Worm (Caenorhabditis elegans) whole organism, late embryonic: ENCODE measurements around the gene C04E12.5.

Source experiments
- C08G9.2 ChIP-seq: sonication (generic microtip); optimal IDR thresholded peaks from 2 replicates; lab custom pipeline; 2016; ENCODE audit warnings: mild to moderate bottlenecking, missing genetic modification characterization, moderate library complexity, missing compliant biosample characterization
- C38D4.7 ChIP-seq: fragments of 200-800 bp; sonication (Bioruptor generic); optimal IDR thresholded peaks from 2 replicates; lab custom pipeline; 2018; ENCODE audit warnings: mild to moderate bottlenecking, missing genetic modification characterization, moderate library complexity, missing compliant biosample characterization
- K09A11.1 ChIP-seq: sonication (generic microtip); optimal IDR thresholded peaks from 2 replicates; lab custom pipeline; 2017; ENCODE audit warnings: antibody characterized with exemption, mild to moderate bottlenecking, missing genetic modification characterization, missing compliant biosample characterization; ENCODE audit not compliant: insufficient read depth
- T23F11.4 ChIP-seq: fragments of 200-800 bp; sonication (Bioruptor generic); optimal IDR thresholded peaks from 2 replicates; lab custom pipeline; 2018; ENCODE audit warnings: mild to moderate bottlenecking, missing genetic modification characterization, missing compliant biosample characterization
- Y22D7AL.16 ChIP-seq: sonication (generic microtip); optimal IDR thresholded peaks from 2 replicates; lab custom pipeline; 2016; ENCODE audit warnings: missing genetic modification characterization, missing compliant biosample characterization
- ama-1 ChIP-seq: fragments of 150-350 bp; optimal IDR thresholded peaks from 2 replicates; lab custom pipeline; 2014
- ceh-2 ChIP-seq: sonication (generic microtip); optimal IDR thresholded peaks from 2 replicates; lab custom pipeline; 2016; ENCODE audit warnings: missing genotype, missing genetic modification characterization, missing compliant biosample characterization
- ceh-22 ChIP-seq: sonication (generic microtip); optimal IDR thresholded peaks from 2 replicates; lab custom pipeline; 2017; ENCODE audit warnings: missing biosample characterization, missing genetic modification characterization
- ceh-24 ChIP-seq: sonication (generic microtip); optimal IDR thresholded peaks from 2 replicates; lab custom pipeline; 2016; ENCODE audit warnings: mild to moderate bottlenecking, missing genetic modification characterization, missing compliant biosample characterization
- ceh-30 ChIP-seq: fragments of 150-350 bp; optimal IDR thresholded peaks from 2 replicates; lab custom pipeline; 2014; ENCODE audit warnings: missing biosample characterization, missing genetic modification characterization
- ceh-31 ChIP-seq: sonication (generic microtip); optimal IDR thresholded peaks from 2 replicates; lab custom pipeline; 2016; ENCODE audit warnings: missing genetic modification characterization, missing compliant biosample characterization
- ceh-45 ChIP-seq: fragments of 200-800 bp; sonication (Bioruptor generic); IDR thresholded peaks from 2 replicates; pipeline ENCODE4 v1.3.6; 2022; ENCODE audit warnings: missing genetic modification reagents, missing genetic modification characterization, missing compliant biosample characterization
- ceh-48 ChIP-seq: sonication (generic microtip); optimal IDR thresholded peaks from 2 replicates; lab custom pipeline; 2016; ENCODE audit warnings: missing genetic modification characterization, inconsistent platforms, missing compliant biosample characterization
- ceh-9 ChIP-seq: sonication (generic microtip); optimal IDR thresholded peaks from 2 replicates; lab custom pipeline; 2016; ENCODE audit warnings: mild to moderate bottlenecking, missing genetic modification characterization, inconsistent platforms, missing compliant biosample characterization
- elt-4 ChIP-seq: sonication (generic microtip); optimal IDR thresholded peaks from 2 replicates; lab custom pipeline; 2016; ENCODE audit warnings: missing genetic modification characterization, missing compliant biosample characterization
- eyg-1 ChIP-seq: sonication (generic microtip); optimal IDR thresholded peaks from 2 replicates; lab custom pipeline; 2016; ENCODE audit warnings: missing genotype, missing genetic modification characterization, missing compliant biosample characterization
- fkh-10 ChIP-seq: fragments of 150-350 bp; optimal IDR thresholded peaks from 2 replicates; lab custom pipeline; 2014; ENCODE audit warnings: missing biosample characterization, missing genetic modification reagents, missing genetic modification characterization
- hlh-13 ChIP-seq: fragments of 200-800 bp; sonication (Bioruptor generic); optimal IDR thresholded peaks from 2 replicates; lab custom pipeline; 2018; ENCODE audit warnings: mild to moderate bottlenecking, missing genetic modification characterization, missing compliant biosample characterization
- hlh-15 ChIP-seq: sonication (generic microtip); optimal IDR thresholded peaks from 2 replicates; lab custom pipeline; 2016; ENCODE audit warnings: missing genetic modification characterization, missing compliant biosample characterization
- hlh-30 ChIP-seq: sonication (generic microtip); optimal IDR thresholded peaks from 2 replicates; lab custom pipeline; 2017; ENCODE audit warnings: antibody characterized with exemption, missing genetic modification characterization, missing compliant biosample characterization; ENCODE audit not compliant: insufficient read depth
- hlh-6 ChIP-seq: sonication (generic microtip); optimal IDR thresholded peaks from 2 replicates; lab custom pipeline; 2016; ENCODE audit warnings: missing genotype, missing genetic modification characterization, missing compliant biosample characterization
- hlh-8 ChIP-seq: sonication (generic microtip); optimal IDR thresholded peaks from 2 replicates; lab custom pipeline; 2016; ENCODE audit warnings: missing genotype, missing genetic modification characterization, missing compliant biosample characterization
- lim-6 ChIP-seq: sonication (generic microtip); optimal IDR thresholded peaks from 2 replicates; lab custom pipeline; 2016; ENCODE audit warnings: missing genetic modification characterization, missing compliant biosample characterization
- lin-11 ChIP-seq: fragments of 200-800 bp; sonication (Bioruptor generic); optimal IDR thresholded peaks from 2 replicates; lab custom pipeline; 2018; ENCODE audit warnings: mild to moderate bottlenecking, missing genetic modification characterization, missing compliant biosample characterization
- madf-2 ChIP-seq: sonication (generic microtip); optimal IDR thresholded peaks from 2 replicates; lab custom pipeline; 2017; ENCODE audit warnings: missing genetic modification characterization, missing compliant biosample characterization
- mec-3 ChIP-seq: sonication (generic microtip); optimal IDR thresholded peaks from 2 replicates; lab custom pipeline; 2016; ENCODE audit warnings: borderline replicate concordance, missing genetic modification characterization, missing compliant biosample characterization
- nfya-1 ChIP-seq: sonication (generic microtip); optimal IDR thresholded peaks from 2 replicates; lab custom pipeline; 2017; ENCODE audit warnings: missing genetic modification characterization, mild to moderate bottlenecking, missing compliant biosample characterization, antibody characterized with exemption, moderate library complexity
- nhr-11 ChIP-seq: fragments of 150-350 bp; optimal IDR thresholded peaks from 2 replicates; lab custom pipeline; 2014; ENCODE audit warnings: missing biosample characterization, missing genetic modification characterization
- odd-2 ChIP-seq: sonication (generic microtip); optimal IDR thresholded peaks from 2 replicates; lab custom pipeline; 2017; ENCODE audit warnings: antibody characterized with exemption, mild to moderate bottlenecking, missing genetic modification characterization, missing compliant biosample characterization
- pag-3 ChIP-seq: sonication (generic microtip); optimal IDR thresholded peaks from 2 replicates; lab custom pipeline; 2016; ENCODE audit warnings: missing compliant biosample characterization, missing genetic modification characterization, borderline replicate concordance
- pat-9 ChIP-seq: fragments of 200-800 bp; sonication (Bioruptor generic); optimal IDR thresholded peaks from 2 replicates; lab custom pipeline; 2018; ENCODE audit warnings: mild to moderate bottlenecking, missing genetic modification characterization, moderate library complexity, missing compliant biosample characterization
- pqm-1 ChIP-seq: sonication (generic microtip); optimal IDR thresholded peaks from 2 replicates; lab custom pipeline; 2016; ENCODE audit warnings: missing genetic modification characterization, missing compliant biosample characterization
- pros-1 ChIP-seq: fragments of 150-350 bp; optimal IDR thresholded peaks from 2 replicates; lab custom pipeline; 2014; ENCODE audit warnings: missing biosample characterization, missing genetic modification reagents, missing genetic modification characterization
- ref-2 ChIP-seq: sonication (generic microtip); optimal IDR thresholded peaks from 2 replicates; lab custom pipeline; 2016; ENCODE audit warnings: missing genetic modification characterization, missing compliant biosample characterization
- rnt-1 ChIP-seq: sonication (generic microtip); optimal IDR thresholded peaks from 2 replicates; lab custom pipeline; 2016; ENCODE audit warnings: missing genetic modification characterization, missing compliant biosample characterization
- sox-2 ChIP-seq: fragments of 200-800 bp; sonication (Bioruptor generic); IDR thresholded peaks from 2 replicates; pipeline ENCODE4 v1.3.6; 2022; ENCODE audit warnings: missing genetic modification reagents, missing genetic modification characterization, missing compliant biosample characterization
- sox-4 ChIP-seq: sonication (generic microtip); optimal IDR thresholded peaks from 2 replicates; lab custom pipeline; 2017; ENCODE audit warnings: mild to moderate bottlenecking, missing genetic modification characterization, inconsistent platforms, missing compliant biosample characterization
- tbx-2 ChIP-seq: sonication (generic microtip); optimal IDR thresholded peaks from 2 replicates; lab custom pipeline; 2016; ENCODE audit warnings: missing genetic modification characterization, missing compliant biosample characterization
- unc-3 ChIP-seq, 2 experiments: fragments of 200-800 bp in 1 of 2; sonication (Bioruptor generic) in 1 of 2; sonication (generic microtip) in 1 of 2; conservative IDR thresholded peaks in 1 of 2; optimal IDR thresholded peaks in 1 of 2; 2 replicates each; pipeline versions ENCODE4 v1.3.6 to Lab custom; 2016 to 2022; ENCODE audit warnings: missing compliant biosample characterization in 2 of 2, missing genetic modification characterization in 2 of 2, missing genetic modification reagents in 1 of 2
- unc-86 ChIP-seq: sonication (generic microtip); optimal IDR thresholded peaks from 2 replicates; lab custom pipeline; 2016; ENCODE audit warnings: missing genetic modification characterization, missing compliant biosample characterization

C04E12.5 gene

ce11 chrV:3388299-3388698, 29.9 kb downstream of the C04E12.5 start:
- TF ChIP-seq hlh-8 (tag; lab: Kevin White, UChicago), result no peak
- TF ChIP-seq hlh-13, result no peak
- TF ChIP-seq ceh-30 (tag; lab: Kevin White, UChicago), result no peak
- TF ChIP-seq hlh-15 (tag; lab: Kevin White, UChicago), result no peak
- no peak for TF ChIP-seq tbx-2 (tag; lab: Kevin White, UChicago)
- no peak for TF ChIP-seq ceh-22 (tag; lab: Kevin White, UChicago)

DNA sequence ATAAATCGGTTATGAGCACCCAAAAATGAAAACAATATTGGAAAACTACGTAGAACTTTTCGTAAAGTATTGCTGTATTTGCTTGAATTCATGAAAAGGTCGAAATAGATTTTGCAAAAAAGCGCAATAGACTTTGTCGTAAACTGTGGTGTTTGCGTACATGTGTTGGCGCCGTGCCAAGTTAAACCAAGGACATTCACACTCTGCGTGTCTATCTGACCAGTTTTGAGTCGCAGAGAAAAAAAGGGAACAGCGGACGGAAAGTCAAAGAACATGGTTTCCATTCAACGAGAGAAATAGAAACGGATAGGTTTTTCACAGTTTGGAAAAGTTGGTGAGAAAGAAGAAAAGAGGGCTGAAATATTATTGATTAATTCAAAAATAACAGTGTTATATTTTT, 32.6 kb downstream of the C04E12.5 start:
- TF ChIP-seq Y22D7AL.16 (no peak), eyg-1 (tag; lab: Kevin White, UChicago) (no peak), pros-1 (tag; lab: Kevin White, UChicago) (no peak), rnt-1 (tag; lab: Kevin White, UChicago) (no peak), K09A11.1 (tag; lab: Kevin White, UChicago) (no peak), elt-4 (tag; lab: Kevin White, UChicago) (no peak), unc-86 (tag; lab: Kevin White, UChicago) (no peak), hlh-6 (tag; lab: Kevin White, UChicago) (no peak), ceh-45 (GFP tag; lab: Robert Waterston, UW) (no peak), lin-11 (no peak), madf-2 (tag; lab: Kevin White, UChicago) (no peak), fkh-10 (GFP tag; lab: Kevin White, UChicago) (no peak), ceh-31 (tag; lab: Kevin White, UChicago) (no peak), hlh-15 (tag; lab: Kevin White, UChicago) (no peak), ceh-9 (tag; lab: Kevin White, UChicago) (no peak), odd-2 (tag; lab: Kevin White, UChicago) (no peak), nfya-1 (tag; lab: Kevin White, UChicago) (no peak), ref-2 (tag; lab: Kevin White, UChicago) (no peak), ceh-22 (tag; lab: Kevin White, UChicago) (no peak)

ce11 chrV:3394065-3394464, 35.7 kb downstream of the C04E12.5 start:
- TF ChIP-seq C38D4.7 (GFP tag; lab: Kevin White, UChicago), result no peak
- TF ChIP-seq eyg-1 (tag; lab: Kevin White, UChicago), result no peak
- no peak for TF ChIP-seq pat-9
- no peak for TF ChIP-seq ceh-2
- no peak for TF ChIP-seq elt-4 (tag; lab: Kevin White, UChicago)
- no peak for TF ChIP-seq hlh-30 (tag; lab: Kevin White, UChicago)
- no peak for TF ChIP-seq sox-4 (tag; lab: Kevin White, UChicago)
- no peak for TF ChIP-seq ceh-24 (tag; lab: Kevin White, UChicago)
- TF ChIP-seq T23F11.4, result no peak

DNA sequence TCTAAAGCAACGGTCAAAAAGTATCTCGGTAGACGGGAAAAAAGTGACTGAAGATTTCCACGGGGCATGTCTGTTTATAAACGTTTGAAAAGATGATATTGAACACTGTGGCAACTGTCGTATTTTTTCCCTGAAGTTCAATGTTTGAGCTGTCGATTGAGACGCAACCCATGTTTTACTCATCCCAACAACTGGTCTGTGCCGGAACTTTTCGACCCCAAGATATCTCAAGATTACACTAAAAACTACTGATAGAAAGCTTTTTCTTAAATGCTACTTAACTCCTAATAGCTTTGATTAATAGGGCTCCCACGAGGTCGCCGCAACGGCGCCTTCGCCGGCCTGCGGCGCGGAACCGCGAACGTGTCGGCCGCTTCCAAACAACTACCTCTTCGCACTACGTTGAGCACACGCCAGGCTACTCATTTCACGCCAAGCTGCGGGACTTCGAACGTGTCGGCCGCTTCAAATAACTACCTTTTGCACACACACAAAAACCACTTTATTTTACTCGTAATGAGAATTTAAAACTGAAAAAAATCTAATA, 36.4 kb downstream of the C04E12.5 start, which contains the start of gene T20D4.15:
Gene T20D4.15 (minus strand): TSS at position 51 of the 547 bp plus-strand sequence.
- no peak for TF ChIP-seq pqm-1
- no peak for TF ChIP-seq ceh-48 (tag; lab: Kevin White, UChicago)
- no peak for TF ChIP-seq unc-3 (GFP tag; conservative IDR thresholded peaks at IDR 0.05; lab: Robert Waterston, UW)
- TF ChIP-seq unc-3 (tag; optimal IDR thresholded peaks at IDR 0.05; lab: Kevin White, UChicago), result no peak
- TF ChIP-seq C08G9.2, result no peak
- TF ChIP-seq hlh-13, result no peak
- no peak for TF ChIP-seq pag-3 (tag; lab: Kevin White, UChicago)
- no peak for TF ChIP-seq rnt-1 (tag; lab: Kevin White, UChicago)
- no peak for TF ChIP-seq ama-1 (lab: Kevin White, UChicago)
- no peak for TF ChIP-seq pat-9
- TF ChIP-seq hlh-15 (tag; lab: Kevin White, UChicago), result no peak
- no peak for TF ChIP-seq mec-3 (tag; lab: Kevin White, UChicago)
- TF ChIP-seq ceh-31 (tag; lab: Kevin White, UChicago), result no peak
- no peak for TF ChIP-seq lim-6 (tag; lab: Kevin White, UChicago)
- TF ChIP-seq nhr-11 (tag; lab: Kevin White, UChicago), result no peak
- no peak for TF ChIP-seq sox-2
